Worm (Caenorhabditis elegans) whole organism, early embryonic: ENCODE results near the gene fbxc-21.

Source experiments
- B0310.2 ChIP-seq: sonication (generic microtip); optimal IDR thresholded peaks from 2 replicates; lab custom pipeline; 2016; ENCODE audit warnings: mild to moderate bottlenecking, missing genetic modification characterization, missing compliant biosample characterization
- F13C5.2 ChIP-seq: sonication (generic microtip); optimal IDR thresholded peaks from 2 replicates; lab custom pipeline; 2017; ENCODE audit warnings: mild to moderate bottlenecking, missing genetic modification characterization, inconsistent platforms, missing compliant biosample characterization
- aly-1 ChIP-seq: sonication (generic microtip); optimal IDR thresholded peaks from 2 replicates; lab custom pipeline; 2016; ENCODE audit warnings: missing genetic modification characterization, missing compliant biosample characterization
- ama-1 ChIP-seq: fragments of 150-350 bp; optimal IDR thresholded peaks from 2 replicates; lab custom pipeline; 2014
- ceh-13 ChIP-seq: fragments of 200-800 bp; sonication (Bioruptor generic); optimal IDR thresholded peaks from 2 replicates; lab custom pipeline; 2018; ENCODE audit warnings: mild to moderate bottlenecking, missing genetic modification characterization, missing compliant biosample characterization
- ceh-36 ChIP-seq: sonication (generic microtip); optimal IDR thresholded peaks from 2 replicates; lab custom pipeline; 2016; ENCODE audit warnings: missing genetic modification characterization, inconsistent platforms, missing compliant biosample characterization
- ets-7 ChIP-seq: sonication (generic microtip); optimal IDR thresholded peaks from 2 replicates; lab custom pipeline; 2016; ENCODE audit warnings: missing genotype, missing genetic modification characterization, missing compliant biosample characterization
- flt-1 ChIP-seq: fragments of 200-800 bp; sonication (Bioruptor generic); IDR thresholded peaks from 2 replicates; pipeline ENCODE4 v1.3.6; 2022; ENCODE audit warnings: missing genetic modification characterization, missing compliant biosample characterization
- hmbx-1 ChIP-seq: sonication (generic microtip); optimal IDR thresholded peaks from 2 replicates; lab custom pipeline; 2016; ENCODE audit warnings: mild to moderate bottlenecking, missing genetic modification characterization, missing compliant biosample characterization
- hmg-4 ChIP-seq: fragments of 200-800 bp; sonication (Bioruptor generic); optimal IDR thresholded peaks from 2 replicates; lab custom pipeline; 2018; ENCODE audit warnings: mild to moderate bottlenecking, missing genetic modification characterization, missing compliant biosample characterization
- hnd-1 ChIP-seq: sonication (generic microtip); optimal IDR thresholded peaks from 2 replicates; lab custom pipeline; 2016; ENCODE audit warnings: missing genetic modification characterization, missing compliant biosample characterization
- pes-1 ChIP-seq: fragments of 200-800 bp; sonication (Bioruptor generic); IDR thresholded peaks from 2 replicates; pipeline ENCODE4 v1.3.6; 2022; ENCODE audit warnings: missing genetic modification reagents, missing genetic modification characterization, missing compliant biosample characterization
- scrt-1 ChIP-seq: fragments of 200-800 bp; sonication (Bioruptor generic); IDR thresholded peaks from 2 replicates; pipeline ENCODE4 v1.3.6; 2022; ENCODE audit warnings: missing genetic modification characterization, missing compliant biosample characterization
- sea-1 ChIP-seq: fragments of 200-800 bp; sonication (Bioruptor generic); conservative IDR thresholded peaks from 2 replicates; pipeline ENCODE4 v1.3.6; 2022; ENCODE audit warnings: missing genetic modification characterization, missing compliant biosample characterization
- tbx-11 ChIP-seq: fragments of 200-800 bp; sonication (Bioruptor generic); IDR thresholded peaks from 2 replicates; pipeline ENCODE4 v1.3.6; 2022; ENCODE audit warnings: missing genetic modification characterization, missing compliant biosample characterization
- tbx-37 ChIP-seq: fragments of 200-800 bp; sonication (Bioruptor generic); conservative IDR thresholded peaks from 2 replicates; pipeline ENCODE4 v1.3.6; 2022; ENCODE audit warnings: missing genetic modification reagents, missing genetic modification characterization, missing compliant biosample characterization
- tra-4 ChIP-seq: sonication (generic microtip); optimal IDR thresholded peaks from 2 replicates; lab custom pipeline; 2017; ENCODE audit warnings: missing genetic modification characterization, missing compliant biosample characterization

Gene fbxc-21

ce11 chrII:1654917-1655316 lies 37.8 kb downstream of the fbxc-21 start, which contains the start of gene btb-12:
Gene btb-12, plus strand, starts transcription at chrII:1655217.
- TF ChIP-seq tra-4 (tag; lab: Kevin White, UChicago) (no peak), hnd-1 (tag; lab: Kevin White, UChicago) (no peak), tbx-11 (GFP tag; lab: Robert Waterston, UW) (no peak), pes-1 (GFP tag; lab: Robert Waterston, UW) (no peak), sea-1 (no peak), ama-1 (no peak), B0310.2 (tag; lab: Kevin White, UChicago) (no peak), hmbx-1 (tag; lab: Kevin White, UChicago) (no peak), ceh-36 (tag; lab: Kevin White, UChicago) (no peak), aly-1 (tag; lab: Kevin White, UChicago) (no peak), tbx-37 (GFP tag; lab: Robert Waterston, UW) (no peak), ets-7 (tag; lab: Kevin White, UChicago) (no peak), hmg-4 (no peak), ceh-13 (GFP tag; lab: Kevin White, UChicago) (no peak), flt-1 (GFP tag; lab: Robert Waterston, UW) (no peak), scrt-1 (GFP tag; lab: Robert Waterston, UW) (no peak), F13C5.2 (tag; lab: Kevin White, UChicago) (no peak)

DNA sequence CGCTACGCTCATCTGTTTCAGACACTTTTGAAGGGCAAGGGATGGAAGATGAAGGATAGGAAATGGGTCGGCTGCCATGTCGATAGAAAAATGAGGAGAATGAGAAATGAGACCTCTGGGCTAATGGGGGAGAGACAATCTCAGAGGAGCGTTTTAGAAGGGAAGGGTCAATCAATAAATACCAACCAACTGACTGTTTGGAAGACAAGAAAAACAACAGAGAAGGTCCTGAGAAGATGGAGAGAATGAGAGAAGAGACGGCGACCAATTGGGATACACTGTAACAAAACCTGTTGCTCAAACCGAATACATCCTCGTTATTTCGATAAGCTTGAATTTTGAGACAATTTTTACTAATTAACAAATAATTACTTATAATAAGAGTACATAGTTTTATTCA lies 39.3 kb downstream of the fbxc-21 start, which contains the start of gene fbxb-15:
fbxb-15 (minus strand) TSS at position 101 of the 400 bp plus-strand sequence.
- TF ChIP-seq ceh-13 (GFP tag; lab: Kevin White, UChicago), result no peak
- no peak for TF ChIP-seq pes-1 (GFP tag; lab: Robert Waterston, UW)
- TF ChIP-seq aly-1 (tag; lab: Kevin White, UChicago), result no peak
- no peak for TF ChIP-seq hmbx-1 (tag; lab: Kevin White, UChicago)
- TF ChIP-seq tra-4 (tag; lab: Kevin White, UChicago), result no peak
- TF ChIP-seq hnd-1 (tag; lab: Kevin White, UChicago), result no peak
- no peak for TF ChIP-seq ama-1
- no peak for TF ChIP-seq tbx-37 (GFP tag; lab: Robert Waterston, UW)
- TF ChIP-seq ceh-36 (tag; lab: Kevin White, UChicago), result no peak
- TF ChIP-seq hmg-4, result no peak
- TF ChIP-seq flt-1 (GFP tag; lab: Robert Waterston, UW), result no peak
- TF ChIP-seq sea-1, result no peak
- TF ChIP-seq F13C5.2 (tag; lab: Kevin White, UChicago), result no peak
- TF ChIP-seq tbx-11 (GFP tag; lab: Robert Waterston, UW), result no peak
- TF ChIP-seq ets-7 (tag; lab: Kevin White, UChicago), result no peak

DNA sequence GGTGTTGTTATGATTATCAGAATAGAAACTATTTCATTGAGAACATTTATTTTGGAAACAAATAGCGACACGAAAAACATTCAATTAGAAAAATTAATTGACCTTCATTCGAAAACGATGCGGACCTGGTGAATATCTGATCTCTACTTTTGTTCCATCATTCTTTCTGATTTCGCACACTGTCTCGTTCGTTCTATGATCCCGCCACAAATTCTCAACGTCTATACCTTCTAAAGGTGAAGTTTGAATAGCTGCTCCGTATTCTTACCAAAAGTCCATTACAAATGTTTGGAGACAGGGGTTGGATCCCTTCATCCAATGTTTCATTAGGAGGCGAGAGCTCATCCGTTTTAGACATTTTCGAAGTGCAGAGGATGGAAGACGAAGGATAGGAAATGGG lies 40.9 kb downstream of the fbxc-21 start, which contains the start of gene fbxb-16:
fbxb-16 (minus strand) TSS at position 101 of the 400 bp plus-strand sequence.
- TF ChIP-seq ceh-36 (tag; lab: Kevin White, UChicago) (no peak), flt-1 (GFP tag; lab: Robert Waterston, UW) (no peak), B0310.2 (tag; lab: Kevin White, UChicago) (no peak), ets-7 (tag; lab: Kevin White, UChicago) (no peak)

DNA sequence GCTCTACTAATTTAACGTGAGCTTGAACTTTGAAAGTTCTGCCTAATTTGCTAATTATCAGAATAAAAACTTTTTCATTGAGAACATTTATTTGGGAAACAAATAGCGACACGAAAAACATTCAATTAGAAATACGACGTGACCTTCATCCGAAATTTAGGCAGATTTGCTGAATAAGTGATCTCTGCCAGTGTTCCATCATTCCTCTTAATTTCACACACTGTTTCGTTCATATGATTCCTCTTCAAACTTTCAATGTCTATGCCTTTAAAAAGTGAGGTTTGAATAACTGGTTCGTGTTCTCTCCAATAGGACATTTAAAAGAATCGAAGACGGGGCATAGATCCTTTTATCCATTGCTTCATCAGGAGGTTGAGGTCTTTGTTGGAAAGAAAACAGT lies 42.2 kb downstream of the fbxc-21 start, which contains the start of gene fbxb-20:
fbxb-20 (minus strand) TSS at position 101 of the 400 bp plus-strand sequence.
- TF ChIP-seq ets-7 (tag; lab: Kevin White, UChicago), result no peak
- no peak for TF ChIP-seq hmg-4
- TF ChIP-seq pes-1 (GFP tag; lab: Robert Waterston, UW), result no peak

DNA sequence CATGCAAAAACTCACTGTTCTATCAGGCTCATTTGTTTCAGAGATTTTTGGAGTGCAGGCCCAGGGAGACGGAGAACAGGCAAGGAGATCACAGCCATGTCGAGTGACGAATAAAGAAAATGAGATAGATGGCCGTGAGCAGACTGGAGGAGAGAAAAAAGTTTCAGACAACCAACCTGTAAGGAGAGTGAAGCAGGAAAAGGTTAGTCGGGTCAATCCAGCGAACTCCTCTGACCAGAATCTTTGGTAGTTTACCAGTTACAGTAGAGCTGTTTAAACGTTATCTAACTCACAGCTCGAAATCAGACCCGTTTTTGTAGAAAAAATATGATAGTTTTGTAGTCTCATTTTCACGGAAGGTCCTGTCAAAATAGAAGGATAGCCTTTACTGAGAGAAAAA lies 44.0 kb downstream of the fbxc-21 start, which contains the start of gene fbxb-21:
fbxb-21 (minus strand) TSS at position 101 of the 400 bp plus-strand sequence.
- TF ChIP-seq scrt-1 (GFP tag; lab: Robert Waterston, UW), result no peak
- no peak for TF ChIP-seq ama-1
- no peak for TF ChIP-seq ets-7 (tag; lab: Kevin White, UChicago)

- TF ChIP-seq ceh-36 (tag; lab: Kevin White, UChicago) (no peak), hmg-4 (no peak), sea-1 (no peak), aly-1 (tag; lab: Kevin White, UChicago) (no peak), F13C5.2 (tag; lab: Kevin White, UChicago) (no peak), flt-1 (GFP tag; lab: Robert Waterston, UW) (no peak), ceh-13 (GFP tag; lab: Kevin White, UChicago) (no peak), ama-1 (no peak), ets-7 (tag; lab: Kevin White, UChicago) (no peak)
These were observed 46.5 kb downstream of the fbxc-21 start, which contains the start of gene ZC204.17 for ce11 chrII:1646199-1646598. Gene ZC204.17, minus strand, starts transcription at chrII:1646299.

- no peak for TF ChIP-seq hmg-4
- no peak for TF ChIP-seq F13C5.2 (tag; lab: Kevin White, UChicago)
- TF ChIP-seq tra-4 (tag; lab: Kevin White, UChicago), result no peak
- no peak for TF ChIP-seq flt-1 (GFP tag; lab: Robert Waterston, UW)
- TF ChIP-seq hnd-1 (tag; lab: Kevin White, UChicago), result no peak
These were observed 47.9 kb downstream of the fbxc-21 start, which contains the start of gene ZC204.6 for ce11 chrII:1644777-1645348. Gene ZC204.6, minus strand, starts transcription at chrII:1644827.
